Worm (Caenorhabditis elegans) whole organism, young adult: ENCODE measurements around the gene oac-58.

Experiments used
- F22D6.2 ChIP-seq: sonication (generic microtip); optimal IDR thresholded peaks from 2 replicates; lab custom pipeline; 2016; ENCODE audit warnings: mild to moderate bottlenecking, missing genetic modification characterization, missing compliant biosample characterization
- Y53G8AR.9 ChIP-seq: fragments of 200-800 bp; sonication (Bioruptor generic); conservative IDR thresholded peaks from 2 replicates; pipeline ENCODE4 v1.3.6; 2022; ENCODE audit warnings: missing genetic modification reagents, missing genetic modification characterization, missing compliant biosample characterization
- ama-1 ChIP-seq, 3 experiments: fragments of 150-350 bp in 1 of 3; sonication (generic microtip) in 2 of 3; optimal IDR thresholded peaks; 2 replicates each; lab custom pipeline; 2014 to 2018; ENCODE audit warnings: missing biosample characterization in 2 of 3, missing genetic modification characterization in 2 of 3, missing genetic modification reagents in 2 of 3
- attf-6 ChIP-seq: fragments of 200-800 bp; sonication (Bioruptor generic); IDR thresholded peaks from 2 replicates; pipeline ENCODE4 v1.3.6; 2022; ENCODE audit warnings: missing genetic modification reagents, missing genetic modification characterization, missing compliant biosample characterization
- gei-17 ChIP-seq: fragments of 200-800 bp; sonication (Bioruptor generic); optimal IDR thresholded peaks from 2 replicates; lab custom pipeline; 2018; ENCODE audit warnings: mild to moderate bottlenecking, missing genetic modification characterization, missing compliant biosample characterization
- him-1 ChIP-seq: sonication (generic microtip); optimal IDR thresholded peaks from 2 replicates; lab custom pipeline; 2016; ENCODE audit warnings: missing genotype, missing genetic modification reagents, missing genetic modification characterization, missing compliant biosample characterization
- nfya-1 ChIP-seq: sonication (generic microtip); optimal IDR thresholded peaks from 2 replicates; lab custom pipeline; 2017; ENCODE audit warnings: antibody characterized with exemption, missing compliant biosample characterization, missing genetic modification characterization, borderline replicate concordance; ENCODE audit not compliant: insufficient read depth
- sea-2 ChIP-seq: fragments of 200-800 bp; sonication (Bioruptor generic); IDR thresholded peaks from 2 replicates; pipeline ENCODE4 v1.3.6; 2022; ENCODE audit warnings: missing genetic modification characterization, missing compliant biosample characterization
- xnd-1 ChIP-seq: sonication (generic microtip); optimal IDR thresholded peaks from 2 replicates; lab custom pipeline; 2016; ENCODE audit warnings: missing genotype, missing genetic modification reagents, missing genetic modification characterization, missing compliant biosample characterization
- ztf-3 ChIP-seq: fragments of 200-800 bp; sonication (Bioruptor generic); optimal IDR thresholded peaks from 2 replicates; lab custom pipeline; 2018; ENCODE audit warnings: mild to moderate bottlenecking, missing genetic modification characterization, missing compliant biosample characterization
- ztf-6 ChIP-seq: fragments of 200-800 bp; sonication (Bioruptor generic); IDR thresholded peaks from 2 replicates; pipeline ENCODE4 v1.3.6; 2022; ENCODE audit warnings: missing genetic modification reagents, missing genetic modification characterization, missing compliant biosample characterization

ce11 chrIV:12275892-12276291 lies 35.6 kb downstream of the oac-58 start, which contains the start of gene vps-8:
- TF ChIP-seq Y53G8AR.9 (GFP tag; lab: Robert Waterston, UW) (no peak), attf-6 (no peak), ztf-6 (GFP tag; lab: Robert Waterston, UW) (no peak), F22D6.2 (no peak), nfya-1 (no peak), gei-17 (GFP tag; lab: Kevin White, UChicago) (no peak), xnd-1 (tag; lab: Kevin White, UChicago) (no peak), him-1 (tag; lab: Kevin White, UChicago) (no peak), ztf-3 (no peak), ama-1 (optimal IDR thresholded peaks at IDR 0.05; lab: Kevin White, UChicago) (no peak), ama-1 (GFP tag; optimal IDR thresholded peaks at IDR 0.05; lab: Kevin White, UChicago) (no peak), sea-2 (no peak)
